Worm (Caenorhabditis elegans): ENCODE results near the gene R02F2.7.

Gene R02F2.7

ce11 chrIII:5503669-5504068, 20.1 kb upstream of the R02F2.7 start:
- TF ChIP-seq nfya-1 (tag; optimal IDR thresholded peaks at IDR 0.05; ENCODE audit: insufficient read depth) (no peak), eor-1 (tag; optimal IDR thresholded peaks at IDR 0.05) (no peak), ztf-4 (tag; optimal IDR thresholded peaks at IDR 0.05) (no peak), nhr-237 (tag; optimal IDR thresholded peaks at IDR 0.05) (no peak), nhr-67 (tag; optimal IDR thresholded peaks at IDR 0.05) (no peak)

ce11 chrIII:5502915-5503575, 19.5 kb upstream of the R02F2.7 start:
- TF ChIP-seq ztf-4 (tag; optimal IDR thresholded peaks at IDR 0.05) (no peak), ztf-11 (tag; optimal IDR thresholded peaks at IDR 0.05) (no peak), lsy-12 (tag; optimal IDR thresholded peaks at IDR 0.05) (peak; percentile 39), tbx-2 (tag; optimal IDR thresholded peaks at IDR 0.05) (no peak), ceh-28 (tag; optimal IDR thresholded peaks at IDR 0.05) (no peak), fos-1 (tag; optimal IDR thresholded peaks at IDR 0.05) (no peak), nhr-237 (tag; optimal IDR thresholded peaks at IDR 0.05) (no peak), nhr-11 (tag; optimal IDR thresholded peaks at IDR 0.05) (peak; percentile 8), mdl-1 (tag; optimal IDR thresholded peaks at IDR 0.05) (peak; percentile 41), unc-39 (tag; optimal IDR thresholded peaks at IDR 0.05) (no peak), daf-12 (tag; optimal IDR thresholded peaks at IDR 0.05) (no peak), nhr-43 (tag; optimal IDR thresholded peaks at IDR 0.05; ENCODE audit: poor library complexity, severe bottlenecking) (peak; percentile 72), hmg-11 (tag; optimal IDR thresholded peaks at IDR 0.05) (peak; percentile 51), zag-1 (tag; optimal IDR thresholded peaks at IDR 0.05) (no peak), unc-62 (GFP tag; optimal IDR thresholded peaks at IDR 0.05) (peak; percentile 3), skn-1 (tag; optimal IDR thresholded peaks at IDR 0.05) (peak; percentile 57), snpc-4 (tag; optimal IDR thresholded peaks at IDR 0.05) (peak; percentile 39), pqm-1 (tag; optimal IDR thresholded peaks at IDR 0.05) (peak; percentile 82), elt-3 (tag; optimal IDR thresholded peaks at IDR 0.05) (no peak), lin-15B (tag; optimal IDR thresholded peaks at IDR 0.05) (peak; percentile 19), eor-1 (tag; optimal IDR thresholded peaks at IDR 0.05) (no peak), nhr-76 (tag; optimal IDR thresholded peaks at IDR 0.05) (no peak), nhr-25 (tag; optimal IDR thresholded peaks at IDR 0.05) (peak; percentile 63), fkh-10 (GFP tag; optimal IDR thresholded peaks at IDR 0.05) (peak; percentile 53), jun-1 (tag; optimal IDR thresholded peaks at IDR 0.05) (peak; percentile 28), pha-4 (tag; optimal IDR thresholded peaks at IDR 0.05) (peak; percentile 64), egl-27 (tag; optimal IDR thresholded peaks at IDR 0.05) (no peak), egl-5 (tag; optimal IDR thresholded peaks at IDR 0.05) (no peak), ceh-9 (tag; optimal IDR thresholded peaks at IDR 0.05) (no peak), aly-2 (tag; optimal IDR thresholded peaks at IDR 0.05) (no peak), elt-1 (tag; optimal IDR thresholded peaks at IDR 0.05) (peak; percentile 92), nhr-28 (tag; optimal IDR thresholded peaks at IDR 0.05) (no peak), sea-2 (GFP tag; optimal IDR thresholded peaks at IDR 0.05) (no peak), nhr-67 (tag; optimal IDR thresholded peaks at IDR 0.05) (no peak), elt-2 (tag; optimal IDR thresholded peaks at IDR 0.05) (peak; percentile 93), nhr-12 (tag; optimal IDR thresholded peaks at IDR 0.05) (no peak), ceh-16 (tag; optimal IDR thresholded peaks at IDR 0.05) (no peak), ceh-82 (tag; optimal IDR thresholded peaks at IDR 0.05) (no peak), nhr-77 (tag; optimal IDR thresholded peaks at IDR 0.05) (no peak), ama-1 (optimal IDR thresholded peaks at IDR 0.05) (peak; percentile 44), ZK546.5 (tag; optimal IDR thresholded peaks at IDR 0.05) (no peak), mml-1 (tag; optimal IDR thresholded peaks at IDR 0.05) (no peak), lin-39 (tag; optimal IDR thresholded peaks at IDR 0.05) (peak; percentile 29), nhr-23 (tag; optimal IDR thresholded peaks at IDR 0.05) (peak; percentile 85), fkh-2 (tag; optimal IDR thresholded peaks at IDR 0.05) (no peak), R02D3.7 (tag; optimal IDR thresholded peaks at IDR 0.05) (no peak), nfya-1 (tag; optimal IDR thresholded peaks at IDR 0.05; ENCODE audit: insufficient read depth) (peak; percentile 53)
